Worm (Caenorhabditis elegans): Measurements from ENCODE around the gene blos-2.

The blos-2 gene

ce11 chrIV:6333915-6334314 lies at the start of gene blos-2:
TSS of gene blos-2 (plus strand) at chrIV:6334215.
- TF ChIP-seq tbx-11 (GFP tag; IDR thresholded peaks at IDR 0.05) (no peak), sea-1 (GFP tag; conservative IDR thresholded peaks at IDR 0.05) (no peak), pes-1 (GFP tag; IDR thresholded peaks at IDR 0.05) (no peak), scrt-1 (GFP tag; IDR thresholded peaks at IDR 0.05) (no peak), aly-1 (tag; optimal IDR thresholded peaks at IDR 0.05) (no peak), hmg-4 (GFP tag; optimal IDR thresholded peaks at IDR 0.05) (no peak), tbx-37 (GFP tag; conservative IDR thresholded peaks at IDR 0.05) (no peak), ceh-36 (tag; optimal IDR thresholded peaks at IDR 0.05) (no peak), ama-1 (optimal IDR thresholded peaks at IDR 0.05) (no peak), B0310.2 (tag; optimal IDR thresholded peaks at IDR 0.05) (no peak), ceh-13 (GFP tag; optimal IDR thresholded peaks at IDR 0.05) (no peak), ets-7 (tag; optimal IDR thresholded peaks at IDR 0.05) (no peak), flt-1 (GFP tag; IDR thresholded peaks at IDR 0.05) (no peak), F13C5.2 (tag; optimal IDR thresholded peaks at IDR 0.05) (no peak), tra-4 (tag; optimal IDR thresholded peaks at IDR 0.05) (no peak), hnd-1 (tag; optimal IDR thresholded peaks at IDR 0.05) (no peak)

- TF ChIP-seq scrt-1 (GFP tag; IDR thresholded peaks at IDR 0.05) (no peak), B0310.2 (tag; optimal IDR thresholded peaks at IDR 0.05) (no peak), hmg-4 (GFP tag; optimal IDR thresholded peaks at IDR 0.05) (no peak), ets-7 (tag; optimal IDR thresholded peaks at IDR 0.05) (no peak), ama-1 (optimal IDR thresholded peaks at IDR 0.05) (no peak)
Observed at ce11 chrIV:6284277-6284676, 49.7 kb upstream of the blos-2 start, which contains the start of gene ops-1. TSS of gene ops-1 (minus strand) at chrIV:6284377.

ce11 chrIV:6290741-6291140 lies 43.3 kb upstream of the blos-2 start, which contains the start of gene srv-24:
TSS of gene srv-24 (minus strand) at chrIV:6290841.
- TF ChIP-seq tbx-37 (GFP tag; conservative IDR thresholded peaks at IDR 0.05) (no peak), hnd-1 (tag; optimal IDR thresholded peaks at IDR 0.05) (no peak), flt-1 (GFP tag; IDR thresholded peaks at IDR 0.05) (no peak), ceh-13 (GFP tag; optimal IDR thresholded peaks at IDR 0.05) (no peak), hmg-4 (GFP tag; optimal IDR thresholded peaks at IDR 0.05) (no peak), sea-1 (GFP tag; conservative IDR thresholded peaks at IDR 0.05) (no peak), ama-1 (optimal IDR thresholded peaks at IDR 0.05) (no peak), F13C5.2 (tag; optimal IDR thresholded peaks at IDR 0.05) (no peak), aly-1 (tag; optimal IDR thresholded peaks at IDR 0.05) (no peak), ceh-36 (tag; optimal IDR thresholded peaks at IDR 0.05) (no peak)

- no peak for TF ChIP-seq pes-1 (GFP tag; IDR thresholded peaks at IDR 0.05)
- no peak for TF ChIP-seq hmg-4 (GFP tag; optimal IDR thresholded peaks at IDR 0.05)
- TF ChIP-seq F13C5.2 (tag; optimal IDR thresholded peaks at IDR 0.05): no peak
- TF ChIP-seq aly-1 (tag; optimal IDR thresholded peaks at IDR 0.05): no peak
- no peak for TF ChIP-seq hmbx-1 (tag; optimal IDR thresholded peaks at IDR 0.05)
- peak; percentile 53; the same call in 1 of the 2 replicates for TF ChIP-seq flt-1 (GFP tag; IDR thresholded peaks at IDR 0.05)
- 0 out of 2 replicates have a peak, but pooled peaks have one; percentile 13 for TF ChIP-seq tbx-11 (GFP tag; IDR thresholded peaks at IDR 0.05)
- 0 out of 2 replicates have a peak, but pooled peaks have one; percentile 37 for TF ChIP-seq sea-1 (GFP tag; conservative IDR thresholded peaks at IDR 0.05)
- no peak for TF ChIP-seq ceh-13 (GFP tag; optimal IDR thresholded peaks at IDR 0.05)
- peak; percentile 93 for TF ChIP-seq ama-1 (optimal IDR thresholded peaks at IDR 0.05)
- TF ChIP-seq tra-4 (tag; optimal IDR thresholded peaks at IDR 0.05): no peak
Observed at ce11 chrIV:6294081-6294480, 39.9 kb upstream of the blos-2 start, which contains the start of gene hil-2. TSS of gene hil-2 (plus strand) at chrIV:6294240.

- no peak for TF ChIP-seq hnd-1 (tag; optimal IDR thresholded peaks at IDR 0.05)
- TF ChIP-seq flt-1 (GFP tag; IDR thresholded peaks at IDR 0.05): no peak
- no peak for TF ChIP-seq B0310.2 (tag; optimal IDR thresholded peaks at IDR 0.05)
- no peak for TF ChIP-seq tbx-37 (GFP tag; conservative IDR thresholded peaks at IDR 0.05)
- TF ChIP-seq pes-1 (GFP tag; IDR thresholded peaks at IDR 0.05): no peak
- TF ChIP-seq tbx-11 (GFP tag; IDR thresholded peaks at IDR 0.05): no peak
- no peak for TF ChIP-seq scrt-1 (GFP tag; IDR thresholded peaks at IDR 0.05)
- no peak for TF ChIP-seq aly-1 (tag; optimal IDR thresholded peaks at IDR 0.05)
- no peak for TF ChIP-seq ama-1 (optimal IDR thresholded peaks at IDR 0.05)
- no peak for TF ChIP-seq ceh-36 (tag; optimal IDR thresholded peaks at IDR 0.05)
- no peak for TF ChIP-seq ets-7 (tag; optimal IDR thresholded peaks at IDR 0.05)
Observed at ce11 chrIV:6298253-6298652, 35.8 kb upstream of the blos-2 start, which contains the start of gene srv-27. TSS of gene srv-27 (minus strand) at chrIV:6298353.

- no peak for TF ChIP-seq tbx-11 (GFP tag; IDR thresholded peaks at IDR 0.05)
- TF ChIP-seq scrt-1 (GFP tag; IDR thresholded peaks at IDR 0.05): no peak
- TF ChIP-seq hnd-1 (tag; optimal IDR thresholded peaks at IDR 0.05): no peak
- TF ChIP-seq ets-7 (tag; optimal IDR thresholded peaks at IDR 0.05): no peak
- TF ChIP-seq ceh-13 (GFP tag; optimal IDR thresholded peaks at IDR 0.05): no peak
- no peak for TF ChIP-seq ceh-36 (tag; optimal IDR thresholded peaks at IDR 0.05)
- no peak for TF ChIP-seq F13C5.2 (tag; optimal IDR thresholded peaks at IDR 0.05)
- no peak for TF ChIP-seq flt-1 (GFP tag; IDR thresholded peaks at IDR 0.05)
Observed at ce11 chrIV:6299523-6299922, 34.5 kb upstream of the blos-2 start.

ce11 chrIV:6301764-6302163 lies 32.3 kb upstream of the blos-2 start, which contains the start of gene srv-26:
TSS of gene srv-26 (minus strand) at chrIV:6301864.
- TF ChIP-seq tra-4 (tag; optimal IDR thresholded peaks at IDR 0.05) (no peak), pes-1 (GFP tag; IDR thresholded peaks at IDR 0.05) (no peak), hnd-1 (tag; optimal IDR thresholded peaks at IDR 0.05) (no peak), ets-7 (tag; optimal IDR thresholded peaks at IDR 0.05) (no peak), tbx-37 (GFP tag; conservative IDR thresholded peaks at IDR 0.05) (no peak), scrt-1 (GFP tag; IDR thresholded peaks at IDR 0.05) (no peak), ama-1 (optimal IDR thresholded peaks at IDR 0.05) (no peak), ceh-13 (GFP tag; optimal IDR thresholded peaks at IDR 0.05) (no peak), sea-1 (GFP tag; conservative IDR thresholded peaks at IDR 0.05) (no peak), aly-1 (tag; optimal IDR thresholded peaks at IDR 0.05) (no peak), B0310.2 (tag; optimal IDR thresholded peaks at IDR 0.05) (no peak), ceh-36 (tag; optimal IDR thresholded peaks at IDR 0.05) (no peak), hmg-4 (GFP tag; optimal IDR thresholded peaks at IDR 0.05) (no peak), tbx-11 (GFP tag; IDR thresholded peaks at IDR 0.05) (no peak)

- TF ChIP-seq hnd-1 (tag; optimal IDR thresholded peaks at IDR 0.05): no peak
- no peak for TF ChIP-seq ama-1 (optimal IDR thresholded peaks at IDR 0.05)
- no peak for TF ChIP-seq ets-7 (tag; optimal IDR thresholded peaks at IDR 0.05)
- TF ChIP-seq ceh-36 (tag; optimal IDR thresholded peaks at IDR 0.05): no peak
- TF ChIP-seq pes-1 (GFP tag; IDR thresholded peaks at IDR 0.05): no peak
- TF ChIP-seq hmg-4 (GFP tag; optimal IDR thresholded peaks at IDR 0.05): no peak
- no peak for TF ChIP-seq aly-1 (tag; optimal IDR thresholded peaks at IDR 0.05)
- TF ChIP-seq tbx-11 (GFP tag; IDR thresholded peaks at IDR 0.05): no peak
- TF ChIP-seq scrt-1 (GFP tag; IDR thresholded peaks at IDR 0.05): no peak
- no peak for TF ChIP-seq tra-4 (tag; optimal IDR thresholded peaks at IDR 0.05)
- no peak for TF ChIP-seq B0310.2 (tag; optimal IDR thresholded peaks at IDR 0.05)
- no peak for TF ChIP-seq sea-1 (GFP tag; conservative IDR thresholded peaks at IDR 0.05)
- TF ChIP-seq tbx-37 (GFP tag; conservative IDR thresholded peaks at IDR 0.05): no peak
- TF ChIP-seq F13C5.2 (tag; optimal IDR thresholded peaks at IDR 0.05): no peak
- no peak for TF ChIP-seq ceh-13 (GFP tag; optimal IDR thresholded peaks at IDR 0.05)
- TF ChIP-seq hmbx-1 (tag; optimal IDR thresholded peaks at IDR 0.05): no peak
- no peak for TF ChIP-seq flt-1 (GFP tag; IDR thresholded peaks at IDR 0.05)
Observed at ce11 chrIV:6303642-6304041, 30.4 kb upstream of the blos-2 start, which contains the start of gene srv-25. TSS of gene srv-25 (minus strand) at chrIV:6303742.
